Worm (Caenorhabditis elegans) whole organism, late embryonic: ENCODE measurements around the gene C50F4.16.

Source experiments
- C08G9.2 ChIP-seq: sonication (generic microtip); optimal IDR thresholded peaks from 2 replicates; lab custom pipeline; 2016; ENCODE audit warnings: mild to moderate bottlenecking, missing genetic modification characterization, moderate library complexity, missing compliant biosample characterization
- K02D7.2 ChIP-seq: sonication (generic microtip); optimal IDR thresholded peaks from 2 replicates; lab custom pipeline; 2017; ENCODE audit warnings: mild to moderate bottlenecking, missing genetic modification characterization, missing compliant biosample characterization
- K09A11.1 ChIP-seq: sonication (generic microtip); optimal IDR thresholded peaks from 2 replicates; lab custom pipeline; 2017; ENCODE audit warnings: antibody characterized with exemption, mild to moderate bottlenecking, missing genetic modification characterization, missing compliant biosample characterization; ENCODE audit not compliant: insufficient read depth
- ceh-14 ChIP-seq: sonication (generic microtip); optimal IDR thresholded peaks from 2 replicates; lab custom pipeline; 2016; ENCODE audit warnings: missing genotype, missing genetic modification characterization, missing compliant biosample characterization
- ceh-18 ChIP-seq: sonication (generic microtip); optimal IDR thresholded peaks from 2 replicates; lab custom pipeline; 2016; ENCODE audit warnings: missing genetic modification characterization, missing compliant biosample characterization
- ceh-19 ChIP-seq: fragments of 200-800 bp; sonication (Bioruptor generic); optimal IDR thresholded peaks from 2 replicates; lab custom pipeline; 2018; ENCODE audit warnings: mild to moderate bottlenecking, missing genetic modification characterization, missing compliant biosample characterization
- ceh-24 ChIP-seq: sonication (generic microtip); optimal IDR thresholded peaks from 2 replicates; lab custom pipeline; 2016; ENCODE audit warnings: mild to moderate bottlenecking, missing genetic modification characterization, missing compliant biosample characterization
- ceh-31 ChIP-seq: sonication (generic microtip); optimal IDR thresholded peaks from 2 replicates; lab custom pipeline; 2016; ENCODE audit warnings: missing genetic modification characterization, missing compliant biosample characterization
- ceh-34 ChIP-seq: sonication (generic microtip); optimal IDR thresholded peaks from 2 replicates; lab custom pipeline; 2016; ENCODE audit warnings: mild to moderate bottlenecking, missing genetic modification characterization, missing compliant biosample characterization
- ceh-48 ChIP-seq: sonication (generic microtip); optimal IDR thresholded peaks from 2 replicates; lab custom pipeline; 2016; ENCODE audit warnings: missing genetic modification characterization, inconsistent platforms, missing compliant biosample characterization
- ceh-6 ChIP-seq: fragments of 200-800 bp; sonication (Bioruptor generic); optimal IDR thresholded peaks from 2 replicates; lab custom pipeline; 2018; ENCODE audit warnings: mild to moderate bottlenecking, missing genetic modification characterization, missing compliant biosample characterization
- che-1 ChIP-seq: sonication (generic microtip); optimal IDR thresholded peaks from 2 replicates; lab custom pipeline; 2016; ENCODE audit warnings: mild to moderate bottlenecking, missing genetic modification characterization, missing compliant biosample characterization
- dmd-4 ChIP-seq: sonication (generic microtip); optimal IDR thresholded peaks from 2 replicates; lab custom pipeline; 2016; ENCODE audit warnings: borderline replicate concordance, missing genetic modification characterization, missing compliant biosample characterization
- elt-2 ChIP-seq: sonication (generic microtip); optimal IDR thresholded peaks from 2 replicates; lab custom pipeline; 2016; ENCODE audit warnings: missing genetic modification reagents, missing genetic modification characterization, missing compliant biosample characterization
- elt-4 ChIP-seq: sonication (generic microtip); optimal IDR thresholded peaks from 2 replicates; lab custom pipeline; 2016; ENCODE audit warnings: missing genetic modification characterization, missing compliant biosample characterization
- ets-4 ChIP-seq: sonication (generic microtip); optimal IDR thresholded peaks from 2 replicates; lab custom pipeline; 2016; ENCODE audit warnings: missing genetic modification characterization, missing compliant biosample characterization
- fax-1 ChIP-seq: sonication (generic microtip); optimal IDR thresholded peaks from 2 replicates; lab custom pipeline; 2016; ENCODE audit warnings: missing genotype, missing genetic modification characterization, missing compliant biosample characterization
- fkh-10 ChIP-seq: fragments of 150-350 bp; optimal IDR thresholded peaks from 2 replicates; lab custom pipeline; 2014; ENCODE audit warnings: missing biosample characterization, missing genetic modification reagents, missing genetic modification characterization
- fkh-6 ChIP-seq: sonication (generic microtip); optimal IDR thresholded peaks from 2 replicates; lab custom pipeline; 2016; ENCODE audit warnings: missing genetic modification characterization, missing compliant biosample characterization
- hlh-13 ChIP-seq: fragments of 200-800 bp; sonication (Bioruptor generic); optimal IDR thresholded peaks from 2 replicates; lab custom pipeline; 2018; ENCODE audit warnings: mild to moderate bottlenecking, missing genetic modification characterization, missing compliant biosample characterization
- hlh-15 ChIP-seq: sonication (generic microtip); optimal IDR thresholded peaks from 2 replicates; lab custom pipeline; 2016; ENCODE audit warnings: missing genetic modification characterization, missing compliant biosample characterization
- hlh-30 ChIP-seq: sonication (generic microtip); optimal IDR thresholded peaks from 2 replicates; lab custom pipeline; 2017; ENCODE audit warnings: antibody characterized with exemption, missing genetic modification characterization, missing compliant biosample characterization; ENCODE audit not compliant: insufficient read depth
- hlh-6 ChIP-seq: sonication (generic microtip); optimal IDR thresholded peaks from 2 replicates; lab custom pipeline; 2016; ENCODE audit warnings: missing genotype, missing genetic modification characterization, missing compliant biosample characterization
- hlh-8 ChIP-seq: sonication (generic microtip); optimal IDR thresholded peaks from 2 replicates; lab custom pipeline; 2016; ENCODE audit warnings: missing genotype, missing genetic modification characterization, missing compliant biosample characterization
- lim-6 ChIP-seq: sonication (generic microtip); optimal IDR thresholded peaks from 2 replicates; lab custom pipeline; 2016; ENCODE audit warnings: missing genetic modification characterization, missing compliant biosample characterization
- lin-11 ChIP-seq: fragments of 200-800 bp; sonication (Bioruptor generic); optimal IDR thresholded peaks from 2 replicates; lab custom pipeline; 2018; ENCODE audit warnings: mild to moderate bottlenecking, missing genetic modification characterization, missing compliant biosample characterization
- nfya-1 ChIP-seq: sonication (generic microtip); optimal IDR thresholded peaks from 2 replicates; lab custom pipeline; 2017; ENCODE audit warnings: missing genetic modification characterization, mild to moderate bottlenecking, missing compliant biosample characterization, antibody characterized with exemption, moderate library complexity
- npax-4 ChIP-seq: sonication (generic microtip); optimal IDR thresholded peaks from 2 replicates; lab custom pipeline; 2016; ENCODE audit warnings: missing genetic modification characterization, missing compliant biosample characterization
- pha-2 ChIP-seq: sonication (generic microtip); optimal IDR thresholded peaks from 2 replicates; lab custom pipeline; 2017; ENCODE audit warnings: mild to moderate bottlenecking, missing genetic modification characterization, missing compliant biosample characterization
- pha-4 ChIP-seq: fragments of 150-350 bp; optimal IDR thresholded peaks from 2 replicates; lab custom pipeline; 2018; ENCODE audit warnings: missing biosample characterization, missing genetic modification reagents, missing genetic modification characterization
- pros-1 ChIP-seq: fragments of 150-350 bp; optimal IDR thresholded peaks from 2 replicates; lab custom pipeline; 2014; ENCODE audit warnings: missing biosample characterization, missing genetic modification reagents, missing genetic modification characterization
- ref-2 ChIP-seq: sonication (generic microtip); optimal IDR thresholded peaks from 2 replicates; lab custom pipeline; 2016; ENCODE audit warnings: missing genetic modification characterization, missing compliant biosample characterization
- rnt-1 ChIP-seq: sonication (generic microtip); optimal IDR thresholded peaks from 2 replicates; lab custom pipeline; 2016; ENCODE audit warnings: missing genetic modification characterization, missing compliant biosample characterization
- sox-2 ChIP-seq: fragments of 200-800 bp; sonication (Bioruptor generic); IDR thresholded peaks from 2 replicates; pipeline ENCODE4 v1.3.6; 2022; ENCODE audit warnings: missing genetic modification reagents, missing genetic modification characterization, missing compliant biosample characterization
- sox-4 ChIP-seq: sonication (generic microtip); optimal IDR thresholded peaks from 2 replicates; lab custom pipeline; 2017; ENCODE audit warnings: mild to moderate bottlenecking, missing genetic modification characterization, inconsistent platforms, missing compliant biosample characterization
- tbx-2 ChIP-seq: sonication (generic microtip); optimal IDR thresholded peaks from 2 replicates; lab custom pipeline; 2016; ENCODE audit warnings: missing genetic modification characterization, missing compliant biosample characterization
- tbx-7 ChIP-seq: sonication (generic microtip); optimal IDR thresholded peaks from 2 replicates; lab custom pipeline; 2016; ENCODE audit warnings: missing genotype, missing genetic modification characterization, missing compliant biosample characterization
- ttx-3 ChIP-seq: sonication (generic microtip); optimal IDR thresholded peaks from 2 replicates; lab custom pipeline; 2016; ENCODE audit warnings: missing genetic modification reagents, missing genetic modification characterization, missing compliant biosample characterization
- unc-3 ChIP-seq, 2 experiments: fragments of 200-800 bp in 1 of 2; sonication (Bioruptor generic) in 1 of 2; sonication (generic microtip) in 1 of 2; conservative IDR thresholded peaks in 1 of 2; optimal IDR thresholded peaks in 1 of 2; 2 replicates each; pipeline versions ENCODE4 v1.3.6 to Lab custom; 2016 to 2022; ENCODE audit warnings: missing compliant biosample characterization in 2 of 2, missing genetic modification characterization in 2 of 2, missing genetic modification reagents in 1 of 2
- unc-42 ChIP-seq: sonication (generic microtip); optimal IDR thresholded peaks from 2 replicates; lab custom pipeline; 2016; ENCODE audit warnings: missing genotype, missing genetic modification characterization, missing compliant biosample characterization
- zip-5 ChIP-seq: sonication (generic microtip); optimal IDR thresholded peaks from 2 replicates; lab custom pipeline; 2016; ENCODE audit warnings: missing genetic modification characterization, missing compliant biosample characterization

The C50F4.16 gene

DNA sequence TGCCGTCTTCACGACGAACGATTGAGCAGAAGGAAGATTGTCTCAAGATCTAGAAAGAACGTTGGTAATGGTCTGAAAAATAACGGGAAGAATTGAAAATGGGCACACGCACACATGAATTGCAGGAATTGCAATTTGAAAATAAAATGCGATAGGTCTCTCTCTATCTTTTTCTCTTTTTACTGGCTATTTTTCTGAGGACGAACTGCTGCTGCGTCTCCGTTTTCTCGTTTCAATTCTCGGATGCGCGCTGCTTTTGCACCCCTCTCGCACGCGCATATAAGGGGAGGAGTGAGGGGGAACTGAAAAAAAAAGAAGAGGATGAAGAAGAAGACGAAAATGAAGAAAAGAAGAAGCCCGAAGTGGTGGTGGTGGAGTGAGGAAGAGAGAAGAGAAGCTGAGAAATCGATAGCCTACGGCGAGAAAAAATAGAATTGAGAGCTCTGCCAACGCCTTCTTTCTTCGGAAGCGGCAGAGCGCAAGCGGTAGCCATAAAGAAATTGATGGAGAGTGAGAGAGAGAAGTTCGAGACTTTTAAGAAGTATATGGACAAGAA is 20.3 kb upstream of the C50F4.16 start, which contains the start of gene rgef-1:
Gene rgef-1 (minus strand): TSS at position 51 of the 556 bp plus-strand sequence.
- TF ChIP-seq tbx-2, result peak; percentile 59
- no peak for TF ChIP-seq lim-6 (tag; lab: Kevin White, UChicago)
- TF ChIP-seq pros-1 (tag; lab: Kevin White, UChicago), result peak; percentile 17
- TF ChIP-seq K02D7.2 (tag; lab: Kevin White, UChicago), result no peak
- peak; percentile 89 for TF ChIP-seq ceh-48 (tag; lab: Kevin White, UChicago)
- peak; percentile 33 for TF ChIP-seq C08G9.2 (tag; lab: Kevin White, UChicago)
- TF ChIP-seq ceh-34, result peak; percentile 37
- TF ChIP-seq ceh-14 (tag; lab: Kevin White, UChicago), result peak; percentile 76
- no peak for TF ChIP-seq che-1 (tag; lab: Kevin White, UChicago)
- no peak for TF ChIP-seq rnt-1
- TF ChIP-seq ceh-31 (tag; lab: Kevin White, UChicago), result peak; percentile 85
- no peak for TF ChIP-seq zip-5 (tag; lab: Kevin White, UChicago)
- TF ChIP-seq unc-42 (tag; lab: Kevin White, UChicago), result peak; percentile 87
- peak; percentile 20 for TF ChIP-seq ref-2 (tag; lab: Kevin White, UChicago)
- TF ChIP-seq nfya-1 (tag; lab: Kevin White, UChicago), result peak; percentile 47
- peak; percentile 44 for TF ChIP-seq ceh-19
- TF ChIP-seq ceh-18 (tag; lab: Kevin White, UChicago), result peak; percentile 44
- TF ChIP-seq, all 69 proteins: peak for 12

DNA sequence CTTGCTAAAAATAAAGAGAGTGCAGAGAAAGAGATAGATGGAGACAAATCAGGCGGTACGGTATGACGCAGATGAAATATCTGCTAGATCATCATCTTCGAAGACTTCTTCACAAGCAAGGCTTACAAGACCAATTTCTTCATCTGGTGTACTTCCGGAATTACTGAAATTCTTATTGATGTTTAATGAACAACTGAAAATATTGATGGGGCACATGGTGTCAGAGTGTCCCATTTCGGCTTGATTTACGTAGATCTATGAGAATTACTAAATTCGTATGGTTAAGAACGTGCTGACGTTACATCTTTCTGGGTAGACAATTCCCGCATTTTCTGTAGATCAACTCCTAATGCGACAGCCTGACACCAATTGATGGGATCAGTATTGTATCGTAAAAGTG is 15.3 kb upstream of the C50F4.16 start:
- no peak for TF ChIP-seq fkh-6 (tag; lab: Kevin White, UChicago)
- TF ChIP-seq, all 69 proteins: peak for 0

DNA sequence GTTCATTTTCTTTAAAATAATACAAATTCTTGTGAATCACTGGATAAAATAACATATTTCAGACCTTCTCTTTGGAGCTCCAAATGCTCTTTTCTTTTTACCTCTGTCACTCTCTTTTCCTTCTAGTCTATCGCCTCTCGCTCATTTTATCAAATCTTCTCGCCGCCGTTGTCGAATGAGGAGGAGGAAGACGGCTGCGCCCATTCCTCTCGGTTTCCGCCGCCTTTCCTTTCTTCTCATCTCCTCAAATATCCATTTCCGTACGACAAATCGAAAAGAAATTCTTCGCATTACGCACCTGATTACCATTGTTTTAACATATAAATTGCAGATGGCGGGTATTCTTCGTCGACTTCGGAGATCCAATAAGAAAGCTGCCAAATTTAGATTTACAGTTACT is 8.9 kb upstream of the C50F4.16 start, which contains the start of gene ehbp-1:
Gene ehbp-1 (plus strand): TSS at position 332 of the 400 bp plus-strand sequence.
- TF ChIP-seq unc-42 (tag; lab: Kevin White, UChicago), result peak; percentile 88
- TF ChIP-seq ceh-31 (tag; lab: Kevin White, UChicago), result peak; percentile 22
- TF ChIP-seq tbx-7 (tag; lab: Kevin White, UChicago), result no peak
- no peak for TF ChIP-seq fax-1 (tag; lab: Kevin White, UChicago)

DNA sequence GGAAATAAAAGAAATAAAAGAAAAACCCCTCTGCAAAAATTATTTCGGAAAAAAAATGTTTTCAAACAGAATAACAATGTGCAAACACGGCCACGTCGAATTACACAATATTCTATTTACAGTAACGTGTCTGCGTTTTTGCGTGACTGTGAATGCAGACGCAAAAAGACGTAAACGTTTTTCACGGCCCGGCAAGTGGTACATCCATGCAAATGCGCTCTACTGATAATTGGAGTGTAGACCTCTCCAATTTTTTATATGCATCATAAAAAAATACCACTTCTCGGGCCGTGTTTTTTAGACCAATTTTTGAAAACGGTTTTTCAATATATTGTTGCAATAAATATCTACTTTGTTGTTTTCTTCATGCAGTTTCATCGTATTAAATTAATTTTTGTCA is 8.1 kb upstream of the C50F4.16 start, which contains the start of gene nstp-10:
Gene nstp-10 (minus strand): TSS at position 378 of the 400 bp plus-strand sequence.
- TF ChIP-seq hlh-30 (tag; lab: Kevin White, UChicago), result no peak
- no peak for TF ChIP-seq lin-11 (tag; lab: Kevin White, UChicago)
- TF ChIP-seq ceh-31 (tag; lab: Kevin White, UChicago), result peak; percentile 43
- no peak for TF ChIP-seq ceh-19
- no peak for TF ChIP-seq hlh-13
- TF ChIP-seq ceh-18 (tag; lab: Kevin White, UChicago), result no peak
- TF ChIP-seq, all 69 proteins: peak for 1

DNA sequence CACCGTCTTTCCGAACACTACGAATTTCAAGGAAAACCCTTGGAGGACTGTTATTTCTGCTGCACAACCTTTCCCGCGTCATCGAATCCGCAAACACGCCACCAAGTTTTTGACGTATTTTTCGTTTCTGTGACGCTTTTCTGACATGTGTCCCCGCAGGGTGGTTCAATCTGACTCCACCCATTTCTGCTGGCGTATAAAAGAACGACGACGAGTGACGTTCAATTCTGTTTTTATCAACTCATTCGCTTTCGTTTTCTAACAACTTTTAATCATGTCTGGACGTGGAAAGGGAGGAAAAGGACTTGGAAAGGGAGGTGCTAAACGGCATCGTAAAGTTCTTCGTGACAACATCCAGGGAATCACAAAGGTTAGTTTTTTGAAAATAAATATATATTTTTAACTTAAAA is 5.5 kb upstream of the C50F4.16 start, which contains the start of gene his-37:
Gene his-37 (plus strand): TSS at position 246 of the 410 bp plus-strand sequence.
- TF ChIP-seq hlh-15 (tag; lab: Kevin White, UChicago), result no peak
- TF ChIP-seq npax-4 (tag; lab: Kevin White, UChicago), result no peak
- TF ChIP-seq elt-4, result no peak
- TF ChIP-seq ttx-3 (tag; lab: Kevin White, UChicago), result peak; percentile 38
- peak; percentile 50 for TF ChIP-seq fkh-10 (GFP tag; lab: Kevin White, UChicago)
- peak; percentile 83 for TF ChIP-seq elt-2 (tag; lab: Kevin White, UChicago)
- peak; percentile 11 for TF ChIP-seq dmd-4 (tag; lab: Kevin White, UChicago)
- no peak for TF ChIP-seq hlh-6 (tag; lab: Kevin White, UChicago)
- TF ChIP-seq K02D7.2 (tag; lab: Kevin White, UChicago), result no peak
- peak; percentile 12 for TF ChIP-seq pha-2 (tag; lab: Kevin White, UChicago)
- TF ChIP-seq pha-4, result no peak
- peak; percentile 86 for TF ChIP-seq unc-42 (tag; lab: Kevin White, UChicago)
- peak; percentile 43 for TF ChIP-seq ceh-48 (tag; lab: Kevin White, UChicago)
- no peak for TF ChIP-seq che-1 (tag; lab: Kevin White, UChicago)
- peak; percentile 44 for TF ChIP-seq C08G9.2 (tag; lab: Kevin White, UChicago)
- no peak for TF ChIP-seq ceh-19
- TF ChIP-seq hlh-8 (tag; lab: Kevin White, UChicago), result peak; percentile 41
- TF ChIP-seq K09A11.1 (tag; lab: Kevin White, UChicago), result no peak
- peak; percentile 86 for TF ChIP-seq ets-4 (tag; lab: Kevin White, UChicago)
- TF ChIP-seq sox-4 (tag; lab: Kevin White, UChicago), result no peak
- no peak for TF ChIP-seq sox-2 (GFP tag; lab: Robert Waterston, UW)
- TF ChIP-seq ceh-18 (tag; lab: Kevin White, UChicago), result peak; percentile 96
- no peak for TF ChIP-seq ceh-24
- no peak for TF ChIP-seq unc-3 (GFP tag; conservative IDR thresholded peaks at IDR 0.05; lab: Robert Waterston, UW)
- peak; percentile 65 for TF ChIP-seq unc-3 (tag; optimal IDR thresholded peaks at IDR 0.05; lab: Kevin White, UChicago)
- TF ChIP-seq ceh-6 (GFP tag; lab: Kevin White, UChicago), result no peak
